Worm (Caenorhabditis elegans): Measurements from ENCODE around the gene K11D12.14.

- TF ChIP-seq F13C5.2 (tag; optimal IDR thresholded peaks at IDR 0.05) (no peak), pes-1 (GFP tag; IDR thresholded peaks at IDR 0.05) (no peak), hmbx-1 (tag; optimal IDR thresholded peaks at IDR 0.05) (no peak), B0310.2 (tag; optimal IDR thresholded peaks at IDR 0.05) (no peak), tbx-37 (GFP tag; conservative IDR thresholded peaks at IDR 0.05) (no peak), ama-1 (optimal IDR thresholded peaks at IDR 0.05) (no peak), sea-1 (GFP tag; conservative IDR thresholded peaks at IDR 0.05) (no peak), ceh-13 (GFP tag; optimal IDR thresholded peaks at IDR 0.05) (no peak), aly-1 (tag; optimal IDR thresholded peaks at IDR 0.05) (no peak), flt-1 (GFP tag; IDR thresholded peaks at IDR 0.05) (no peak), hmg-4 (GFP tag; optimal IDR thresholded peaks at IDR 0.05) (no peak), hnd-1 (tag; optimal IDR thresholded peaks at IDR 0.05) (no peak), ceh-36 (tag; optimal IDR thresholded peaks at IDR 0.05) (no peak)
Observed at ce11 chrV:5040925-5041324, 8.5 kb upstream of the K11D12.14 start, which contains the start of gene K11D12.8.
